Worm (Caenorhabditis elegans): ENCODE results near the gene txdc-9.

The txdc-9 gene

ce11 chrIII:6442305-6443125, 10.5 kb downstream of the txdc-9 start, which contains the start of gene mel-32 (continued):
- TF ChIP-seq unc-62 (GFP tag; optimal IDR thresholded peaks at IDR 0.05) (no peak), sea-2 (GFP tag; IDR thresholded peaks at IDR 0.05) (no peak), ceh-58 (GFP tag; IDR thresholded peaks at IDR 0.05) (no peak), nhr-90 (tag; optimal IDR thresholded peaks at IDR 0.05) (no peak), F33H1.4 (GFP tag; IDR thresholded peaks at IDR 0.05) (peak; percentile 76), lin-54 (GFP tag; optimal IDR thresholded peaks at IDR 0.05) (peak; percentile 80), F23B12.7 (tag; optimal IDR thresholded peaks at IDR 0.05; ENCODE audit: insufficient read depth) (peak; percentile 10), attf-6 (GFP tag; IDR thresholded peaks at IDR 0.05) (0 out of 2 replicates have a peak, but pooled peaks have one; percentile 58), ztf-3 (GFP tag; optimal IDR thresholded peaks at IDR 0.05) (no peak), repo-1 (tag; optimal IDR thresholded peaks at IDR 0.05) (peak; percentile 38), lir-1 (GFP tag; conservative IDR thresholded peaks at IDR 0.05) (peak; percentile 82), attf-5 (GFP tag; optimal IDR thresholded peaks at IDR 0.05) (no peak), ztf-25 (GFP tag; IDR thresholded peaks at IDR 0.05) (no peak), T07F8.4 (tag; optimal IDR thresholded peaks at IDR 0.05) (no peak), B0261.1 (tag; optimal IDR thresholded peaks at IDR 0.05) (no peak), madf-8 (GFP tag; conservative IDR thresholded peaks at IDR 0.05) (peak; percentile 88), zfh-2 (GFP tag; conservative IDR thresholded peaks at IDR 0.05) (no peak), ceh-91 (GFP tag; IDR thresholded peaks at IDR 0.05) (peak; percentile 92), bed-1 (GFP tag; IDR thresholded peaks at IDR 0.05) (no peak), C17E4.6 (GFP tag; IDR thresholded peaks at IDR 0.05) (peak; percentile 65; the same call in 1 of the 2 replicates), snpc-4 (GFP tag; optimal IDR thresholded peaks at IDR 0.05) (no peak), snpc-4 (tag; optimal IDR thresholded peaks at IDR 0.05) (peak in 1 of 4 experiments; percentile 11), hlh-26 (GFP tag; conservative IDR thresholded peaks at IDR 0.05) (no peak), hmg-1.2 (GFP tag; IDR thresholded peaks at IDR 0.05) (peak; percentile 50; the same call in 1 of the 2 replicates), ceh-40 (GFP tag; IDR thresholded peaks at IDR 0.05) (no peak), F52B5.7 (tag; optimal IDR thresholded peaks at IDR 0.05) (no peak), lin-40 (tag; optimal IDR thresholded peaks at IDR 0.05) (peak; percentile 3), zim-3 (tag; optimal IDR thresholded peaks at IDR 0.05) (peak; percentile 55), lin-26 (GFP tag; IDR thresholded peaks at IDR 0.05) (peak; percentile 67; the same call in 1 of the 2 replicates), F37B4.10 (GFP tag; IDR thresholded peaks at IDR 0.05) (no peak), atf-7 (tag; optimal IDR thresholded peaks at IDR 0.05) (no peak), snpc-1.3 (tag; optimal IDR thresholded peaks at IDR 0.05; ENCODE audit: insufficient read depth) (no peak), him-1 (tag; optimal IDR thresholded peaks at IDR 0.05) (peak; percentile 55)

- TF ChIP-seq lin-40 (tag; optimal IDR thresholded peaks at IDR 0.05) = peak; percentile 41
- no peak for TF ChIP-seq cebp-1 (GFP tag; IDR thresholded peaks at IDR 0.05)
- TF ChIP-seq cebp-1 (tag; optimal IDR thresholded peaks at IDR 0.05) = peak; percentile 31
- TF ChIP-seq egl-44 (GFP tag; IDR thresholded peaks at IDR 0.05) = no peak
- peak; percentile 25 for TF ChIP-seq tbp1 (GFP tag; optimal IDR thresholded peaks at IDR 0.05)
- 0 out of 2 replicates have a peak, but pooled peaks have one; percentile 32 for TF ChIP-seq dox-1 (GFP tag; IDR thresholded peaks at IDR 0.05)
- peak in 1 of 3 experiments; percentile 38 for TF ChIP-seq lin-35 (GFP tag; optimal IDR thresholded peaks at IDR 0.05)
- TF ChIP-seq unc-130 (GFP tag; optimal IDR thresholded peaks at IDR 0.05) = no peak
- TF ChIP-seq madf-6 (GFP tag; IDR thresholded peaks at IDR 0.05) = peak; percentile 30; the same call in 1 of the 2 replicates
- no peak for TF ChIP-seq let-607 (tag; optimal IDR thresholded peaks at IDR 0.05)
- TF ChIP-seq atf-7 (tag; optimal IDR thresholded peaks at IDR 0.05) = no peak
- no peak for TF ChIP-seq Y67H2A.10 (GFP tag; conservative IDR thresholded peaks at IDR 0.05)
- TF ChIP-seq C17E4.6 (GFP tag; IDR thresholded peaks at IDR 0.05) = 0 out of 2 replicates have a peak, but pooled peaks have one; percentile 19
- no peak for TF ChIP-seq nhr-90 (tag; optimal IDR thresholded peaks at IDR 0.05)
- TF ChIP-seq rpc-1 (optimal IDR thresholded peaks at IDR 0.05) = no peak
- TF ChIP-seq rpc-1 (tag; optimal IDR thresholded peaks at IDR 0.05) = no peak
- peak; percentile 24; the same call in 1 of the 2 replicates for TF ChIP-seq B0336.3 (GFP tag; IDR thresholded peaks at IDR 0.05)
- TF ChIP-seq ZK185.1 (tag; optimal IDR thresholded peaks at IDR 0.05; ENCODE audit: poor library complexity, severe bottlenecking) = no peak
- TF ChIP-seq snpc-4 (GFP tag; optimal IDR thresholded peaks at IDR 0.05) = no peak
- peak in 3 of 4 experiments; percentile 1 to 32 (median 20) for TF ChIP-seq snpc-4 (tag; optimal IDR thresholded peaks at IDR 0.05)
These were observed 12.4 kb downstream of the txdc-9 start, which contains the start of gene C05D11.13 for ce11 chrIII:6444335-6444734. Gene C05D11.13, minus strand, starts transcription at chrIII:6444586.
